Fruit fly (Drosophila melanogaster): Measurements from ENCODE around the gene Cog2.

DNA sequence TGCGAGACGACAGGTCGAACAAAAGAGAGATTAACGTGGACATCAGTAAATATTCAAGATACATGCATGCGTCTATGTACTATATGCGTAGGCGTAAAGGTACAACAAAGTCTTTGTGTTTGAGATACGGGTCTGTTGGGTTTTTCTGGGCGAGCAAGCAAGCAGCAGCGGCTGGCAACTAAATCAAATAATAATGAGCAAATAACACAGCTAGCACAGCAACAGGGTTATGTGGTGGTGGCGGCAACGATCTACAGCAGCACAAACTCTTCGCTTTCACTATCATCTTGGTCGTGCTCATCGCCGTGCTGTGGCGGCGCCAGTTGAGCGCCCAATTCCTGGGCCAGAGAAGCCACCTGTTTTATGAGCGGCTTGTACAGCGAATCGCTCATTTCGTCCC lies 7.4 kb downstream of the Cog2 start:
- TF ChIP-seq CG14655 (GFP tag; optimal IDR thresholded peaks at IDR 0.05), result no peak
- TF ChIP-seq gl (tag; optimal IDR thresholded peaks at IDR 0.05), result no peak
- no peak for TF ChIP-seq CG17806 (tag; optimal IDR thresholded peaks at IDR 0.05)
- TF ChIP-seq EcR (GFP tag; optimal IDR thresholded peaks at IDR 0.05), result no peak
- no peak for TF ChIP-seq CG34367 (tag; optimal IDR thresholded peaks at IDR 0.05)
- TF ChIP-seq D1 (tag; optimal IDR thresholded peaks at IDR 0.05), result no peak
- no peak for TF ChIP-seq fd96Ca (GFP tag; IDR thresholded peaks at IDR 0.05)
- TF ChIP-seq CG12605 (GFP tag; IDR thresholded peaks at IDR 0.05), result no peak
- no peak for TF ChIP-seq CG13204 (GFP tag; optimal IDR thresholded peaks at IDR 0.05)
- TF ChIP-seq rn (GFP tag; IDR thresholded peaks at IDR 0.05), result no peak
- no peak for TF ChIP-seq Pif1B (GFP tag; optimal IDR thresholded peaks at IDR 0.05)
- TF ChIP-seq CG32121 (GFP tag; IDR thresholded peaks at IDR 0.05), result no peak

Measured in whole organism, pupa.